Fruit fly (Drosophila melanogaster) whole organism, embryonic: Measurements from ENCODE around the gene HIP-R.
A peak's percentile ranks its signal among the peaks of the same experiment; 100 is the strongest.

ENCODE experiments used
- Atf3 ChIP-seq: fragments of 200-800 bp; sonication (Bioruptor generic); optimal IDR thresholded peaks from 3 replicates; lab custom pipeline; 2016; ENCODE audit warnings: missing biosample characterization, missing genetic modification characterization
- Blimp-1 ChIP-seq: fragments of 200-800 bp; sonication (Bioruptor generic); optimal IDR thresholded peaks from 3 replicates; lab custom pipeline; 2018; ENCODE audit warnings: missing biosample characterization, missing genetic modification characterization, mild to moderate bottlenecking, moderate library complexity, missing genetic modification reagents
- CG10543 ChIP-seq: fragments of 200-800 bp; sonication (Bioruptor generic); optimal IDR thresholded peaks from 3 replicates; lab custom pipeline; 2017; ENCODE audit warnings: missing biosample characterization, mild to moderate bottlenecking, missing genetic modification characterization, moderate library complexity
- CG11247 ChIP-seq: fragments of 200-800 bp; sonication (Bioruptor generic); IDR thresholded peaks from 2 replicates; pipeline ENCODE4 v1.3.6; 2022; ENCODE audit warnings: missing biosample characterization, missing genetic modification characterization
- CG12659 ChIP-seq: fragments of 200-800 bp; sonication (Bioruptor generic); optimal IDR thresholded peaks from 3 replicates; lab custom pipeline; 2017; ENCODE audit warnings: mild to moderate bottlenecking, missing biosample characterization, missing genetic modification reagents, missing genetic modification characterization
- CG12769 ChIP-seq: fragments of 200-800 bp; sonication (Bioruptor generic); optimal IDR thresholded peaks from 2 replicates; lab custom pipeline; 2019; ENCODE audit warnings: missing biosample characterization, mild to moderate bottlenecking, missing genetic modification characterization, moderate library complexity
- CG16779 ChIP-seq: fragments of 200-800 bp; sonication (Bioruptor generic); IDR thresholded peaks from 2 replicates; pipeline ENCODE4 v1.3.6; 2022; ENCODE audit warnings: missing biosample characterization, missing genetic modification characterization
- CG16813 ChIP-seq: fragments of 200-800 bp; sonication (Bioruptor generic); IDR thresholded peaks from 3 replicates; pipeline ENCODE4 v1.3.6; 2022; ENCODE audit warnings: missing biosample characterization, missing genetic modification characterization; ENCODE audit not compliant: partially characterized antibody
- CG17361 ChIP-seq: fragments of 200-800 bp; sonication (Bioruptor generic); IDR thresholded peaks from 3 replicates; pipeline ENCODE4 v1.3.6; 2022; ENCODE audit warnings: missing biosample characterization, missing genetic modification characterization
- CG17568 ChIP-seq: fragments of 200-800 bp; sonication (Bioruptor generic); optimal IDR thresholded peaks from 2 replicates; lab custom pipeline; 2018; ENCODE audit warnings: missing biosample characterization, mild to moderate bottlenecking, missing genetic modification characterization, moderate library complexity
- CG2712 ChIP-seq: fragments of 200-800 bp; optimal IDR thresholded peaks from 3 replicates; lab custom pipeline; 2019; ENCODE audit warnings: missing biosample characterization, mild to moderate bottlenecking, missing genetic modification characterization, moderate library complexity
- CG2889 ChIP-seq: fragments of 200-800 bp; sonication (Bioruptor generic); IDR thresholded peaks from 3 replicates; pipeline ENCODE4 v1.3.6; 2022; ENCODE audit warnings: missing biosample characterization, missing genetic modification characterization
- CG34422 ChIP-seq: fragments of 200-800 bp; sonication (Bioruptor generic); IDR thresholded peaks from 3 replicates; pipeline ENCODE4 v1.3.6; 2022; ENCODE audit warnings: missing biosample characterization, missing genetic modification characterization
- CG3726 ChIP-seq: fragments of 200-800 bp; sonication (Bioruptor generic); IDR thresholded peaks from 3 replicates; pipeline ENCODE4, ENCODE4 v1.3.6; 2022; ENCODE audit warnings: missing biosample characterization, missing genetic modification characterization
- CG4282 ChIP-seq: fragments of 200-800 bp; sonication (Bioruptor generic); optimal IDR thresholded peaks from 2 replicates; lab custom pipeline; 2016; ENCODE audit warnings: missing biosample characterization, missing genetic modification characterization
- CG4360 ChIP-seq: fragments of 200-800 bp; sonication (Bioruptor generic); IDR thresholded peaks from 2 replicates; pipeline ENCODE4 v1.3.6; 2022; ENCODE audit warnings: missing biosample characterization, missing genetic modification characterization
- CG4730 ChIP-seq: fragments of 200-800 bp; sonication (Bioruptor generic); IDR thresholded peaks from 2 replicates; pipeline ENCODE4 v1.3.6; 2022; ENCODE audit warnings: missing biosample characterization, missing genetic modification characterization
- CG7928 ChIP-seq: fragments of 200-800 bp; sonication (Bioruptor generic); optimal IDR thresholded peaks from 2 replicates; lab custom pipeline; 2017; ENCODE audit warnings: missing biosample characterization, mild to moderate bottlenecking, missing genetic modification characterization
- CG8089 ChIP-seq: fragments of 200-800 bp; sonication (Bioruptor generic); optimal IDR thresholded peaks from 3 replicates; lab custom pipeline; 2016; ENCODE audit warnings: missing biosample characterization, missing genetic modification characterization
- CG8388 ChIP-seq: fragments of 200-800 bp; sonication (Bioruptor generic); optimal IDR thresholded peaks from 2 replicates; lab custom pipeline; 2019; ENCODE audit warnings: missing biosample characterization, mild to moderate bottlenecking, missing genetic modification characterization, moderate library complexity
- CG9797 ChIP-seq: fragments of 200-800 bp; sonication (Bioruptor generic); optimal IDR thresholded peaks from 3 replicates; lab custom pipeline; 2018; ENCODE audit warnings: missing biosample characterization, mild to moderate bottlenecking, missing genetic modification characterization
- D ChIP-seq, 2 experiments: fragments of 200-800 bp in 1 of 2; fragments of >200 bp in 1 of 2; sonication (Bioruptor generic) in 1 of 2; optimal IDR thresholded peaks; 2 replicates in 1 of 2; 3 replicates in 1 of 2; lab custom pipeline; 2017; ENCODE audit warnings: mild to moderate bottlenecking in 1 of 2, missing biosample characterization in 1 of 2, missing genetic modification characterization in 1 of 2, missing genetic modification reagents in 1 of 2
- Dip2 ChIP-seq: fragments of 200-800 bp; sonication (Bioruptor generic); IDR thresholded peaks from 2 replicates; pipeline ENCODE4 v1.3.6; 2022; ENCODE audit warnings: missing biosample characterization, missing genetic modification characterization
- Ets65A ChIP-seq: fragments of 200-800 bp; sonication (Bioruptor generic); peaks from one replicate; lab custom pipeline; 2016; ENCODE audit warnings: missing biosample characterization, missing genetic modification characterization
- Ets97D ChIP-seq: fragments of 200-800 bp; sonication (Bioruptor generic); optimal IDR thresholded peaks from 3 replicates; lab custom pipeline; 2016; ENCODE audit warnings: missing biosample characterization, missing genetic modification characterization
- Gug ChIP-seq: fragments of 200-800 bp; sonication (Bioruptor generic); IDR thresholded peaks from 4 replicates; pipeline ENCODE4 v1.3.6; 2022; ENCODE audit warnings: missing biosample characterization, missing genetic modification characterization
- Kr ChIP-seq: fragments of 200-800 bp; sonication (Bioruptor generic); optimal IDR thresholded peaks from 2 replicates; lab custom pipeline; 2017; ENCODE audit warnings: missing biosample characterization, mild to moderate bottlenecking, missing genetic modification characterization
- Nf-YC ChIP-seq: fragments of 200-800 bp; optimal IDR thresholded peaks from 3 replicates; lab custom pipeline; 2019; ENCODE audit warnings: missing biosample characterization, mild to moderate bottlenecking, missing genetic modification characterization, moderate library complexity
- NfI ChIP-seq: fragments of 200-800 bp; sonication (Bioruptor generic); optimal IDR thresholded peaks from 3 replicates; lab custom pipeline; 2018; ENCODE audit warnings: missing biosample characterization, mild to moderate bottlenecking, missing genetic modification characterization, moderate library complexity
- Oaz ChIP-seq: fragments of 200-800 bp; sonication (Bioruptor generic); IDR thresholded peaks from 2 replicates; pipeline ENCODE4 v1.3.6; 2022; ENCODE audit warnings: missing biosample characterization, missing genetic modification characterization
- Ptx1 ChIP-seq: fragments of 200-800 bp; sonication (Bioruptor generic); IDR thresholded peaks from 2 replicates; pipeline ENCODE4 v1.3.6; 2022; ENCODE audit warnings: missing biosample characterization, missing genetic modification characterization
- Ssrp ChIP-seq: fragments of 200-800 bp; sonication (Bioruptor generic); optimal IDR thresholded peaks from 2 replicates; lab custom pipeline; 2018; ENCODE audit warnings: missing biosample characterization, mild to moderate bottlenecking, missing genetic modification characterization, moderate library complexity
- Xbp1 ChIP-seq: fragments of 200-800 bp; sonication (Bioruptor generic); optimal IDR thresholded peaks from 3 replicates; lab custom pipeline; 2016; ENCODE audit warnings: missing biosample characterization, mild to moderate bottlenecking, missing genetic modification characterization
- amos ChIP-seq: fragments of 200-800 bp; sonication (Bioruptor generic); IDR thresholded peaks from 2 replicates; pipeline ENCODE4 v1.3.6; 2022; ENCODE audit warnings: missing biosample characterization, missing genetic modification characterization; ENCODE audit not compliant: partially characterized antibody
- ara ChIP-seq: fragments of 200-800 bp; sonication (Bioruptor generic); IDR thresholded peaks from 2 replicates; pipeline ENCODE4 v1.3.6; 2022; ENCODE audit warnings: missing biosample characterization, missing genetic modification characterization
- btn ChIP-seq: fragments of 200-800 bp; sonication (Bioruptor generic); optimal IDR thresholded peaks from 2 replicates; lab custom pipeline; 2016; ENCODE audit warnings: missing biosample characterization, missing genetic modification characterization
- crol ChIP-seq: fragments of 200-800 bp; sonication (Bioruptor generic); IDR thresholded peaks from 2 replicates; pipeline ENCODE4 v1.3.6; 2022; ENCODE audit warnings: missing biosample characterization, missing genetic modification characterization
- dan ChIP-seq: fragments of 200-800 bp; sonication (Bioruptor generic); IDR thresholded peaks from 2 replicates; pipeline ENCODE4 v1.3.6; 2022; ENCODE audit warnings: missing biosample characterization, missing genetic modification characterization
- dm ChIP-seq: fragments of 200-800 bp; sonication (Bioruptor generic); optimal IDR thresholded peaks from 3 replicates; lab custom pipeline; 2016; ENCODE audit warnings: missing biosample characterization, missing genetic modification characterization
- ems ChIP-seq: fragments of 200-800 bp; sonication (Bioruptor generic); optimal IDR thresholded peaks from 3 replicates; lab custom pipeline; 2016; ENCODE audit warnings: missing biosample characterization, missing genetic modification characterization
- eve ChIP-seq, 2 experiments: fragments of >200 bp; optimal IDR thresholded peaks; 2 replicates each; lab custom pipeline; 2017; ENCODE audit warnings: missing biosample characterization in 2 of 2, missing genetic modification characterization in 2 of 2
- fd96Cb ChIP-seq: fragments of 200-800 bp; sonication (Bioruptor generic); optimal IDR thresholded peaks from 2 replicates; lab custom pipeline; 2018; ENCODE audit warnings: missing biosample characterization, mild to moderate bottlenecking, missing genetic modification characterization, moderate library complexity
- gem ChIP-seq: fragments of 200-800 bp; sonication (Bioruptor generic); optimal IDR thresholded peaks from 2 replicates; lab custom pipeline; 2019; ENCODE audit warnings: missing biosample characterization, mild to moderate bottlenecking, missing genetic modification characterization, moderate library complexity
- grn ChIP-seq: fragments of 200-800 bp; sonication (Bioruptor generic); optimal IDR thresholded peaks from 3 replicates; lab custom pipeline; 2017; ENCODE audit warnings: missing biosample characterization, missing genetic modification characterization
- gsb-n ChIP-seq: fragments of 200-800 bp; sonication (Bioruptor generic); optimal IDR thresholded peaks from 3 replicates; lab custom pipeline; 2018; ENCODE audit warnings: missing biosample characterization, mild to moderate bottlenecking, missing genetic modification characterization
- hth ChIP-seq: fragments of >200 bp; optimal IDR thresholded peaks from 2 replicates; lab custom pipeline; 2017; ENCODE audit warnings: inconsistent platforms
- kah ChIP-seq: fragments of 200-800 bp; sonication (Bioruptor generic); optimal IDR thresholded peaks from 2 replicates; lab custom pipeline; 2018; ENCODE audit warnings: missing biosample characterization, mild to moderate bottlenecking, missing genetic modification characterization
- nerfin-2 ChIP-seq: fragments of 200-800 bp; sonication (Bioruptor generic); IDR thresholded peaks from 2 replicates; pipeline ENCODE4 v1.3.6; 2022; ENCODE audit warnings: missing biosample characterization, missing genetic modification characterization; ENCODE audit not compliant: partially characterized antibody
- stc ChIP-seq: fragments of 200-800 bp; sonication (Bioruptor generic); IDR thresholded peaks from 2 replicates; pipeline ENCODE4 v1.3.6; 2022; ENCODE audit warnings: missing biosample characterization, missing genetic modification characterization
- tll ChIP-seq, 2 experiments: fragments of 200-800 bp in 1 of 2; fragments of >200 bp in 1 of 2; sonication (Bioruptor generic) in 1 of 2; optimal IDR thresholded peaks; 2 replicates each; lab custom pipeline; 2017 to 2019; ENCODE audit warnings: missing biosample characterization in 2 of 2, missing genetic modification characterization in 2 of 2, mild to moderate bottlenecking in 1 of 2, moderate library complexity in 1 of 2
- unpg ChIP-seq: fragments of 200-800 bp; sonication (Bioruptor generic); optimal IDR thresholded peaks from 3 replicates; lab custom pipeline; 2018; ENCODE audit warnings: missing biosample characterization, mild to moderate bottlenecking, missing genetic modification characterization, moderate library complexity

Gene HIP-R

dm6 chrX:3745264-3745564, 44.6 kb upstream of the HIP-R start (continued):
- TF ChIP-seq Gug (GFP tag; lab: Robert Waterston, UW) (no peak), amos (GFP tag; lab: Robert Waterston, UW) (no peak), CG34422 (GFP tag; lab: Robert Waterston, UW) (no peak), NfI (peak; percentile 16), hth (lab: Kevin White, UChicago) (no peak), Ets65A (GFP tag; lab: Kevin White, UChicago) (peak; percentile 35), CG4360 (no peak), Atf3 (GFP tag; lab: Kevin White, UChicago) (no peak), dm (GFP tag; lab: Kevin White, UChicago) (no peak), kah (GFP tag; lab: Kevin White, UChicago) (no peak), stc (GFP tag; lab: Robert Waterston, UW) (peak; percentile 52; the same call in 1 of the 2 replicates), CG4730 (GFP tag; lab: Robert Waterston, UW) (no peak), Ptx1 (GFP tag; lab: Robert Waterston, UW) (peak; percentile 49; the same call in 1 of the 2 replicates), CG3726 (GFP tag; lab: Robert Waterston, UW) (no peak), CG12659 (GFP tag; lab: Kevin White, UChicago) (peak; percentile 29), fd96Cb (peak; percentile 50), CG12769 (tag; lab: Kevin White, UChicago) (peak; percentile 62), grn (no peak), unpg (GFP tag; lab: Kevin White, UChicago) (peak; percentile 31), CG8388 (GFP tag; lab: Kevin White, UChicago) (peak; percentile 48), ems (no peak), CG10543 (GFP tag; lab: Kevin White, UChicago) (no peak), eve (GFP tag; optimal IDR thresholded peaks at IDR 0.05; lab: Kevin White, UChicago) (peak in 1 of 2 experiments; percentile 71), Blimp-1 (GFP tag; lab: Kevin White, UChicago) (peak; percentile 39), Nf-YC (tag; lab: Kevin White, UChicago) (no peak), CG17568 (no peak), CG4282 (GFP tag; lab: Kevin White, UChicago) (no peak), CG17361 (peak; percentile 51; the same call in 2 of the 3 replicates), Xbp1 (GFP tag; lab: Kevin White, UChicago) (no peak), btn (GFP tag; lab: Kevin White, UChicago) (no peak), Ssrp (tag; lab: Kevin White, UChicago) (peak; percentile 48), CG11247 (GFP tag; lab: Robert Waterston, UW) (no peak), tll (GFP tag; optimal IDR thresholded peaks at IDR 0.05; lab: Kevin White, UChicago) (no peak), Dip2 (no peak), CG7928 (no peak), D (optimal IDR thresholded peaks at IDR 0.05; lab: Kevin White, UChicago) (no peak), D (GFP tag; optimal IDR thresholded peaks at IDR 0.05; lab: Kevin White, UChicago) (peak; percentile 30), crol (GFP tag; lab: Robert Waterston, UW) (no peak), Kr (GFP tag; lab: Kevin White, UChicago) (no peak), CG16779 (GFP tag; lab: Robert Waterston, UW) (no peak), ara (GFP tag; lab: Robert Waterston, UW) (no peak), CG2889 (GFP tag; lab: Robert Waterston, UW) (no peak), nerfin-2 (no peak), gsb-n (no peak), CG8089 (GFP tag; lab: Kevin White, UChicago) (no peak), Ets97D (GFP tag; lab: Kevin White, UChicago) (no peak), gem (tag; lab: Kevin White, UChicago) (peak; percentile 70), CG16813 (GFP tag; lab: Robert Waterston, UW) (no peak), dan (GFP tag; lab: Robert Waterston, UW) (no peak), CG2712 (peak; percentile 36), Oaz (GFP tag; lab: Robert Waterston, UW) (no peak), CG9797 (GFP tag; lab: Kevin White, UChicago) (no peak)
